Worm (Caenorhabditis elegans): Measurements from ENCODE around the gene lgc-25.

Gene lgc-25

ce11 chrX:14140040-14140439, 21.5 kb downstream of the lgc-25 start, which contains the start of gene nkat-1:
Gene nkat-1 (minus strand): TSS chrX:14140140.
- TF ChIP-seq B0019.2 (GFP tag; conservative IDR thresholded peaks at IDR 0.05) (no peak), attf-3 (GFP tag; conservative IDR thresholded peaks at IDR 0.05) (no peak), pha-4 (tag; optimal IDR thresholded peaks at IDR 0.05) (no peak), ztf-22 (GFP tag; optimal IDR thresholded peaks at IDR 0.05) (no peak)

- TF ChIP-seq snpc-4 (GFP tag; optimal IDR thresholded peaks at IDR 0.05) (peak; percentile 1), snpc-4 (tag; optimal IDR thresholded peaks at IDR 0.05) (peak in 1 of 4 experiments; percentile 49), madf-6 (GFP tag; IDR thresholded peaks at IDR 0.05) (0 out of 2 replicates have a peak, but pooled peaks have one; percentile 29), nfyb-1 (GFP tag; IDR thresholded peaks at IDR 0.05) (peak; percentile 52; the same call in 1 of the 2 replicates), tbp1 (GFP tag; optimal IDR thresholded peaks at IDR 0.05) (peak; percentile 90), lin-26 (GFP tag; IDR thresholded peaks at IDR 0.05) (peak; percentile 77), dox-1 (GFP tag; IDR thresholded peaks at IDR 0.05) (peak; percentile 58), B0261.1 (tag; optimal IDR thresholded peaks at IDR 0.05) (peak; percentile 70), ekl-4 (GFP tag; IDR thresholded peaks at IDR 0.05) (0 out of 2 replicates have a peak, but pooled peaks have one; percentile 40), attf-6 (GFP tag; IDR thresholded peaks at IDR 0.05) (0 out of 2 replicates have a peak, but pooled peaks have one; percentile 34), hmg-1.2 (GFP tag; IDR thresholded peaks at IDR 0.05) (peak; percentile 59), egrh-3 (GFP tag; IDR thresholded peaks at IDR 0.05) (0 out of 2 replicates have a peak, but pooled peaks have one; percentile 12), pbrm-1 (GFP tag; IDR thresholded peaks at IDR 0.05) (peak; percentile 90), D2030.7 (GFP tag; IDR thresholded peaks at IDR 0.05) (peak; percentile 88), mcd-1 (GFP tag; IDR thresholded peaks at IDR 0.05) (0 out of 2 replicates have a peak, but pooled peaks have one; percentile 16), rpc-1 (optimal IDR thresholded peaks at IDR 0.05) (peak; percentile 47), rpc-1 (tag; optimal IDR thresholded peaks at IDR 0.05) (peak; percentile 67)
These were observed 24.7 kb downstream of the lgc-25 start for ce11 chrX:14136795-14137194.

ce11 chrX:14134883-14135282, 26.7 kb downstream of the lgc-25 start:
- TF ChIP-seq aptf-3 (GFP tag; IDR thresholded peaks at IDR 0.05): 0 out of 2 replicates have a peak, but pooled peaks have one; percentile 30
- TF ChIP-seq rcor-1 (GFP tag; IDR thresholded peaks at IDR 0.05): peak; percentile 22; the same call in 1 of the 2 replicates
- TF ChIP-seq F23B12.7 (tag; optimal IDR thresholded peaks at IDR 0.05; ENCODE audit: insufficient read depth): peak; percentile 56
- no peak for TF ChIP-seq Y67H2A.10 (GFP tag; conservative IDR thresholded peaks at IDR 0.05)
- no peak for TF ChIP-seq nfya-1 (tag; optimal IDR thresholded peaks at IDR 0.05; ENCODE audit: borderline replicate concordance, insufficient read depth)
- TF ChIP-seq madf-8 (GFP tag; conservative IDR thresholded peaks at IDR 0.05): no peak
- peak; percentile 62 for TF ChIP-seq dox-1 (GFP tag; IDR thresholded peaks at IDR 0.05)
- peak; percentile 69 for TF ChIP-seq B0261.1 (tag; optimal IDR thresholded peaks at IDR 0.05)
- TF ChIP-seq snpc-3.4 (tag; optimal IDR thresholded peaks at IDR 0.05): peak; percentile 7
- no peak for TF ChIP-seq cebp-1 (GFP tag; IDR thresholded peaks at IDR 0.05)
- no peak for TF ChIP-seq cebp-1 (tag; optimal IDR thresholded peaks at IDR 0.05)
- peak; percentile 81 for TF ChIP-seq rpc-1 (optimal IDR thresholded peaks at IDR 0.05)
- TF ChIP-seq rpc-1 (tag; optimal IDR thresholded peaks at IDR 0.05): peak; percentile 76
- TF ChIP-seq bed-1 (GFP tag; IDR thresholded peaks at IDR 0.05): no peak
- TF ChIP-seq rec-8 (tag; optimal IDR thresholded peaks at IDR 0.05): peak in 1 of 2 experiments; percentile 0
- peak; percentile 92 for TF ChIP-seq tbp1 (GFP tag; optimal IDR thresholded peaks at IDR 0.05)
- TF ChIP-seq him-1 (tag; optimal IDR thresholded peaks at IDR 0.05): peak; percentile 60
- TF ChIP-seq sdz-38 (tag; optimal IDR thresholded peaks at IDR 0.05): no peak
- peak; percentile 81 for TF ChIP-seq lin-26 (GFP tag; IDR thresholded peaks at IDR 0.05)
- TF ChIP-seq pbrm-1 (GFP tag; IDR thresholded peaks at IDR 0.05): peak; percentile 83
- TF ChIP-seq F55B11.4 (tag; optimal IDR thresholded peaks at IDR 0.05; ENCODE audit: borderline replicate concordance, insufficient read depth): no peak
- TF ChIP-seq sptf-2 (GFP tag; optimal IDR thresholded peaks at IDR 0.05): no peak
- no peak for TF ChIP-seq mel-28 (tag; optimal IDR thresholded peaks at IDR 0.05; ENCODE audit: borderline replicate concordance)
- TF ChIP-seq D2030.7 (GFP tag; IDR thresholded peaks at IDR 0.05): peak; percentile 90
- no peak for TF ChIP-seq F57A8.1 (GFP tag; optimal IDR thresholded peaks at IDR 0.05)
- peak; percentile 24 for TF ChIP-seq die-1 (tag; optimal IDR thresholded peaks at IDR 0.05)
- TF ChIP-seq Y53F4B.3 (GFP tag; IDR thresholded peaks at IDR 0.05): peak; percentile 44; the same call in 1 of the 2 replicates
- TF ChIP-seq ceh-58 (GFP tag; IDR thresholded peaks at IDR 0.05): no peak
- no peak for TF ChIP-seq F10E7.11 (tag; optimal IDR thresholded peaks at IDR 0.05)
- TF ChIP-seq snpc-4 (GFP tag; optimal IDR thresholded peaks at IDR 0.05): no peak
- TF ChIP-seq snpc-4 (tag; optimal IDR thresholded peaks at IDR 0.05): peak in 2 of 4 experiments; percentile 12 to 57
- 0 out of 2 replicates have a peak, but pooled peaks have one; percentile 44 for TF ChIP-seq ztf-28 (GFP tag; IDR thresholded peaks at IDR 0.05)
